Fruit fly (Drosophila melanogaster) whole organism, embryonic: ENCODE measurements around the gene Rbcn-3B.

Experiments used
- ATbp ChIP-seq: fragments of 200-800 bp; sonication (Bioruptor generic); optimal IDR thresholded peaks from 2 replicates; lab custom pipeline; 2017; ENCODE audit warnings: missing biosample characterization, mild to moderate bottlenecking, missing genetic modification characterization, missing genetic modification reagents
- Atf6 ChIP-seq: fragments of 200-800 bp; sonication (Bioruptor generic); IDR thresholded peaks from 2 replicates; pipeline ENCODE4 v1.3.6; 2022; ENCODE audit warnings: missing biosample characterization, missing genetic modification characterization
- Awh ChIP-seq: fragments of 200-800 bp; sonication (Bioruptor generic); IDR thresholded peaks from 2 replicates; pipeline ENCODE4, ENCODE4 v1.3.6; 2022; ENCODE audit warnings: missing biosample characterization, missing genetic modification characterization
- Blimp-1 ChIP-seq: fragments of 200-800 bp; sonication (Bioruptor generic); optimal IDR thresholded peaks from 3 replicates; lab custom pipeline; 2018; ENCODE audit warnings: missing biosample characterization, missing genetic modification characterization, mild to moderate bottlenecking, moderate library complexity, missing genetic modification reagents
- CG10543 ChIP-seq: fragments of 200-800 bp; sonication (Bioruptor generic); optimal IDR thresholded peaks from 3 replicates; lab custom pipeline; 2017; ENCODE audit warnings: missing biosample characterization, mild to moderate bottlenecking, missing genetic modification characterization, moderate library complexity
- CG10959 ChIP-seq: fragments of 200-800 bp; sonication (Bioruptor generic); IDR thresholded peaks from 2 replicates; pipeline ENCODE4 v1.3.6; 2022; ENCODE audit warnings: missing biosample characterization, missing genetic modification characterization
- CG1233 ChIP-seq: fragments of 200-800 bp; sonication (Bioruptor generic); optimal IDR thresholded peaks from 4 replicates; lab custom pipeline; 2018; ENCODE audit warnings: missing biosample characterization, mild to moderate bottlenecking, missing genetic modification characterization
- CG13296 ChIP-seq: fragments of 200-800 bp; sonication (Bioruptor generic); optimal IDR thresholded peaks from 3 replicates; lab custom pipeline; 2018; ENCODE audit warnings: missing biosample characterization, mild to moderate bottlenecking, missing genetic modification characterization
- CG17829 ChIP-seq: fragments of 200-800 bp; optimal IDR thresholded peaks from 2 replicates; lab custom pipeline; 2019; ENCODE audit warnings: missing biosample characterization, mild to moderate bottlenecking, missing genetic modification characterization, moderate library complexity
- CG18262 ChIP-seq: fragments of 200-800 bp; optimal IDR thresholded peaks from 3 replicates; lab custom pipeline; 2019; ENCODE audit warnings: missing biosample characterization, mild to moderate bottlenecking, missing genetic modification characterization, moderate library complexity
- CG18599 ChIP-seq: fragments of 200-800 bp; sonication (Bioruptor generic); optimal IDR thresholded peaks from 3 replicates; lab custom pipeline; 2017; ENCODE audit warnings: missing biosample characterization, missing genetic modification characterization, mild to moderate bottlenecking, moderate library complexity, missing genetic modification reagents
- CG30431 ChIP-seq: fragments of 200-800 bp; sonication (Bioruptor generic); optimal IDR thresholded peaks from 2 replicates; lab custom pipeline; 2017; ENCODE audit warnings: missing biosample characterization, missing genetic modification characterization
- CG31224 ChIP-seq: fragments of 200-800 bp; sonication (Bioruptor generic); IDR thresholded peaks from 2 replicates; pipeline ENCODE4 v1.3.6; 2022; ENCODE audit warnings: missing biosample characterization, missing genetic modification characterization
- CG3281 ChIP-seq: fragments of 200-800 bp; sonication (Bioruptor generic); optimal IDR thresholded peaks from 3 replicates; lab custom pipeline; 2017; ENCODE audit warnings: missing biosample characterization, mild to moderate bottlenecking, missing genetic modification characterization
- CG6813 ChIP-seq: fragments of 200-800 bp; sonication (Bioruptor generic); optimal IDR thresholded peaks from 2 replicates; lab custom pipeline; 2017; ENCODE audit warnings: missing biosample characterization, missing genetic modification characterization, mild to moderate bottlenecking, moderate library complexity, missing genetic modification reagents
- CG7271 ChIP-seq: fragments of 200-800 bp; sonication (Bioruptor generic); optimal IDR thresholded peaks from 2 replicates; lab custom pipeline; 2018; ENCODE audit warnings: missing biosample characterization, mild to moderate bottlenecking, missing genetic modification characterization, moderate library complexity
- CG7963 ChIP-seq: fragments of 200-800 bp; sonication (Bioruptor generic); IDR thresholded peaks from 3 replicates; pipeline ENCODE4 v1.3.6; 2022; ENCODE audit warnings: missing biosample characterization, missing genetic modification characterization; ENCODE audit not compliant: partially characterized antibody
- CG9797 ChIP-seq: fragments of 200-800 bp; sonication (Bioruptor generic); optimal IDR thresholded peaks from 3 replicates; lab custom pipeline; 2018; ENCODE audit warnings: missing biosample characterization, mild to moderate bottlenecking, missing genetic modification characterization
- H15 ChIP-seq: fragments of 200-800 bp; sonication (Bioruptor generic); IDR thresholded peaks from 3 replicates; pipeline ENCODE4 v1.3.6; 2022; ENCODE audit warnings: missing biosample characterization, missing genetic modification characterization
- HLH3B ChIP-seq: fragments of 200-800 bp; sonication (Bioruptor generic); IDR thresholded peaks from 2 replicates; pipeline ENCODE4 v1.3.6; 2022; ENCODE audit warnings: missing biosample characterization, missing genetic modification characterization
- Hr51 ChIP-seq, 2 experiments: fragments of 200-800 bp; sonication (Bioruptor generic); optimal IDR thresholded peaks; 2 replicates in 1 of 2; 3 replicates in 1 of 2; lab custom pipeline; 2016 to 2018; ENCODE audit warnings: missing biosample characterization in 2 of 2, missing genetic modification characterization in 2 of 2, mild to moderate bottlenecking in 1 of 2, moderate library complexity in 1 of 2
- Max ChIP-seq: fragments of 200-800 bp; sonication (Bioruptor generic); optimal IDR thresholded peaks from 2 replicates; lab custom pipeline; 2016; ENCODE audit warnings: missing biosample characterization, mild to moderate bottlenecking, missing genetic modification characterization
- Oaz ChIP-seq: fragments of 200-800 bp; sonication (Bioruptor generic); IDR thresholded peaks from 2 replicates; pipeline ENCODE4 v1.3.6; 2022; ENCODE audit warnings: missing biosample characterization, missing genetic modification characterization
- Ssrp ChIP-seq: fragments of 200-800 bp; sonication (Bioruptor generic); optimal IDR thresholded peaks from 2 replicates; lab custom pipeline; 2018; ENCODE audit warnings: missing biosample characterization, mild to moderate bottlenecking, missing genetic modification characterization, moderate library complexity
- Usf ChIP-seq: fragments of 200-800 bp; sonication (Bioruptor generic); optimal IDR thresholded peaks from 2 replicates; lab custom pipeline; 2017; ENCODE audit warnings: missing genotype, missing biosample characterization, missing genetic modification characterization
- YL-1 ChIP-seq: fragments of 200-800 bp; sonication (Bioruptor generic); optimal IDR thresholded peaks from 3 replicates; lab custom pipeline; 2017; ENCODE audit warnings: missing biosample characterization, mild to moderate bottlenecking, missing genetic modification characterization
- abd-A ChIP-seq: fragments of 200-800 bp; sonication (Bioruptor generic); optimal IDR thresholded peaks from 3 replicates; lab custom pipeline; 2019; ENCODE audit warnings: missing biosample characterization, mild to moderate bottlenecking, missing genetic modification characterization, moderate library complexity
- chm ChIP-seq: fragments of 200-800 bp; sonication (Bioruptor generic); IDR thresholded peaks from 2 replicates; pipeline ENCODE4 v1.3.6; 2022; ENCODE audit warnings: missing biosample characterization, missing genetic modification characterization
- dati ChIP-seq: fragments of 200-800 bp; sonication (Bioruptor generic); IDR thresholded peaks from 2 replicates; pipeline ENCODE4 v1.3.6; 2022; ENCODE audit warnings: missing biosample characterization, missing genetic modification characterization
- dimm ChIP-seq: fragments of 200-800 bp; sonication (Bioruptor generic); IDR thresholded peaks from 2 replicates; pipeline ENCODE4 v1.3.6; 2022; ENCODE audit warnings: missing biosample characterization, missing genetic modification characterization
- dmrt11E ChIP-seq: fragments of 200-800 bp; sonication (Bioruptor generic); optimal IDR thresholded peaks from 3 replicates; lab custom pipeline; 2018; ENCODE audit warnings: missing biosample characterization, mild to moderate bottlenecking, missing genetic modification characterization, moderate library complexity
- ewg ChIP-seq: fragments of 200-800 bp; sonication (Bioruptor generic); optimal IDR thresholded peaks from 3 replicates; lab custom pipeline; 2017; ENCODE audit warnings: mild to moderate bottlenecking, missing biosample characterization, missing genetic modification reagents, missing genetic modification characterization
- grn ChIP-seq: fragments of 200-800 bp; sonication (Bioruptor generic); optimal IDR thresholded peaks from 3 replicates; lab custom pipeline; 2017; ENCODE audit warnings: missing biosample characterization, missing genetic modification characterization
- jing ChIP-seq: fragments of 200-800 bp; sonication (Bioruptor generic); optimal IDR thresholded peaks from 2 replicates; lab custom pipeline; 2018; ENCODE audit warnings: missing biosample characterization, mild to moderate bottlenecking, missing genetic modification characterization
- org-1 ChIP-seq: fragments of 200-800 bp; sonication (Bioruptor generic); optimal IDR thresholded peaks from 2 replicates; lab custom pipeline; 2017; ENCODE audit warnings: missing biosample characterization, missing genetic modification characterization
- pan ChIP-seq, 4 experiments: fragments of >200 bp in 3 of 4; fragments of 200-800 bp in 1 of 4; sonication (Bioruptor generic) in 1 of 4; optimal IDR thresholded peaks in 3 of 4; IDR thresholded peaks in 1 of 4; 2 replicates each; pipeline versions ENCODE4 v1.3.6 to Lab custom; 2017 to 2022; ENCODE audit warnings: missing biosample characterization in 2 of 4, missing genetic modification characterization in 2 of 4, mixed read lengths in 1 of 4
- pb ChIP-seq: fragments of 200-800 bp; sonication (Bioruptor generic); optimal IDR thresholded peaks from 3 replicates; lab custom pipeline; 2016; ENCODE audit warnings: missing biosample characterization, missing genetic modification characterization
- pho ChIP-seq: fragments of 200-800 bp; sonication (Bioruptor generic); optimal IDR thresholded peaks from 2 replicates; lab custom pipeline; 2016; ENCODE audit warnings: missing biosample characterization, missing genetic modification characterization
- pzg ChIP-seq: fragments of 200-800 bp; sonication (Bioruptor generic); optimal IDR thresholded peaks from 3 replicates; lab custom pipeline; 2018; ENCODE audit warnings: missing biosample characterization, mild to moderate bottlenecking, missing genetic modification characterization, moderate library complexity
- sim ChIP-seq: fragments of 200-800 bp; sonication (Bioruptor generic); IDR thresholded peaks from 2 replicates; pipeline ENCODE4 v1.3.6; 2022; ENCODE audit warnings: missing biosample characterization, missing genetic modification characterization
- sqz ChIP-seq: fragments of 200-800 bp; sonication (Bioruptor generic); optimal IDR thresholded peaks from 3 replicates; lab custom pipeline; 2018; ENCODE audit warnings: missing biosample characterization, mild to moderate bottlenecking, missing genetic modification characterization
- tx ChIP-seq: fragments of 200-800 bp; sonication (Bioruptor generic); optimal IDR thresholded peaks from 2 replicates; lab custom pipeline; 2016; ENCODE audit warnings: missing biosample characterization, missing genetic modification characterization
- unc-4 ChIP-seq: fragments of 200-800 bp; sonication (Bioruptor generic); IDR thresholded peaks from 2 replicates; pipeline ENCODE4 v1.3.6; 2022; ENCODE audit warnings: missing biosample characterization, missing genetic modification characterization; ENCODE audit not compliant: partially characterized antibody
- unpg ChIP-seq: fragments of 200-800 bp; sonication (Bioruptor generic); optimal IDR thresholded peaks from 3 replicates; lab custom pipeline; 2018; ENCODE audit warnings: missing biosample characterization, mild to moderate bottlenecking, missing genetic modification characterization, moderate library complexity
- usp ChIP-seq: fragments of >200 bp; optimal IDR thresholded peaks from 2 replicates; lab custom pipeline; 2017; ENCODE audit warnings: missing biosample characterization, missing genetic modification characterization
- wor ChIP-seq: fragments of 200-800 bp; sonication (Bioruptor generic); IDR thresholded peaks from 2 replicates; pipeline ENCODE4 v1.3.6; 2022; ENCODE audit warnings: missing biosample characterization, missing genetic modification characterization
- z ChIP-seq: fragments of 200-800 bp; sonication (Bioruptor generic); IDR thresholded peaks from 3 replicates; pipeline ENCODE4 v1.3.6; 2022; ENCODE audit warnings: missing biosample characterization, missing genetic modification characterization
- zfh2 ChIP-seq: fragments of 200-800 bp; sonication (Bioruptor generic); optimal IDR thresholded peaks from 2 replicates; lab custom pipeline; 2016; ENCODE audit warnings: missing biosample characterization, missing genetic modification characterization

The Rbcn-3B gene

dm6 chrX:1947178-1947872 lies 38.6 kb downstream of the Rbcn-3B start (continued):
- TF ChIP-seq CG9797 (GFP tag; lab: Kevin White, UChicago) (peak; percentile 57), Blimp-1 (GFP tag; lab: Kevin White, UChicago) (peak; percentile 98), usp (no peak), sim (GFP tag; lab: Robert Waterston, UW) (peak; percentile 98), Awh (peak; percentile 98), CG10959 (GFP tag; lab: Robert Waterston, UW) (peak; percentile 97), CG17829 (tag; lab: Kevin White, UChicago) (peak; percentile 98), Ssrp (peak; percentile 97), CG30431 (GFP tag; lab: Kevin White, UChicago) (peak; percentile 97), pho (peak; percentile 83), unpg (GFP tag; lab: Kevin White, UChicago) (peak; percentile 98), dmrt11E (tag; lab: Kevin White, UChicago) (peak; percentile 99), Usf (peak; percentile 90), Oaz (GFP tag; lab: Robert Waterston, UW) (peak; percentile 74), zfh2 (GFP tag; lab: Kevin White, UChicago) (peak; percentile 82), unc-4 (GFP tag; lab: Robert Waterston, UW) (no peak), ATbp (GFP tag; lab: Kevin White, UChicago) (peak; percentile 97), ewg (GFP tag; lab: Kevin White, UChicago) (peak; percentile 96), HLH3B (GFP tag; lab: Robert Waterston, UW) (peak; percentile 95), org-1 (peak; percentile 95), jing (GFP tag; lab: Kevin White, UChicago) (peak; percentile 95), sqz (GFP tag; lab: Kevin White, UChicago) (peak; percentile 94), pb (GFP tag; lab: Kevin White, UChicago) (peak; percentile 93), wor (GFP tag; lab: Robert Waterston, UW) (peak; percentile 94), Atf6 (peak; percentile 89), CG1233 (GFP tag; lab: Kevin White, UChicago) (peak; percentile 96), H15 (peak; percentile 96), CG18599 (GFP tag; lab: Kevin White, UChicago) (peak; percentile 94), tx (GFP tag; lab: Kevin White, UChicago) (peak; percentile 90), dati (GFP tag; lab: Robert Waterston, UW) (peak; percentile 93), CG10543 (GFP tag; lab: Kevin White, UChicago) (peak; percentile 57), CG7271 (tag; lab: Kevin White, UChicago) (peak; percentile 94), abd-A (tag; lab: Kevin White, UChicago) (peak; percentile 28), CG6813 (peak; percentile 93), grn (GFP tag; lab: Kevin White, UChicago) (peak; percentile 68), z (GFP tag; lab: Robert Waterston, UW) (peak; percentile 43; the same call in 1 of the 3 replicates), CG13296 (GFP tag; lab: Kevin White, UChicago) (peak; percentile 87), Max (GFP tag; lab: Kevin White, UChicago) (peak; percentile 93), CG31224 (GFP tag; lab: Robert Waterston, UW) (peak; percentile 75), chm (GFP tag; lab: Robert Waterston, UW) (peak; percentile 95), CG7963 (GFP tag; lab: Robert Waterston, UW) (no peak), pan (optimal IDR thresholded peaks at IDR 0.05; lab: Kevin White, UChicago) (no peak), pan (GFP tag; optimal IDR thresholded peaks at IDR 0.05 in 1 of 2, IDR thresholded peaks at IDR 0.05 in 1 of 2) (peak in 1 of 2 experiments; percentile 97), CG3281 (GFP tag; lab: Kevin White, UChicago) (peak; percentile 84), dimm (peak; percentile 92), pzg (no peak), Hr51 (GFP tag; optimal IDR thresholded peaks at IDR 0.05; lab: Kevin White, UChicago) (peak; percentile 93 to 94), CG18262 (tag; lab: Kevin White, UChicago) (peak; percentile 99), YL-1 (GFP tag; lab: Kevin White, UChicago) (peak; percentile 90)
